Fruit fly (Drosophila melanogaster) whole organism, embryonic: ENCODE measurements around the gene CG15767.
A peak's percentile ranks its signal among the peaks of the same experiment; 100 is the strongest.

ENCODE experiments used
- CG14667 ChIP-seq: fragments of 200-800 bp; sonication (Bioruptor generic); IDR thresholded peaks from 2 replicates; pipeline ENCODE4 v1.3.6; 2022; ENCODE audit warnings: missing biosample characterization, missing genetic modification characterization
- CG1832 ChIP-seq: fragments of 200-800 bp; sonication (Bioruptor generic); optimal IDR thresholded peaks from 2 replicates; lab custom pipeline; 2017; ENCODE audit warnings: missing biosample characterization, mild to moderate bottlenecking, missing genetic modification characterization, inconsistent platforms
- CG2129 ChIP-seq: fragments of 200-800 bp; sonication (Bioruptor generic); IDR thresholded peaks from 2 replicates; pipeline ENCODE4 v1.3.6; 2022; ENCODE audit warnings: missing biosample characterization, missing genetic modification characterization; ENCODE audit not compliant: partially characterized antibody
- CG2875 ChIP-seq: fragments of 200-800 bp; sonication (Bioruptor generic); optimal IDR thresholded peaks from 2 replicates; lab custom pipeline; 2017; ENCODE audit warnings: missing biosample characterization, mild to moderate bottlenecking, missing genetic modification characterization, missing genetic modification reagents
- CG30403 ChIP-seq: fragments of 200-800 bp; sonication (Bioruptor generic); optimal IDR thresholded peaks from 3 replicates; lab custom pipeline; 2016; ENCODE audit warnings: missing biosample characterization, missing genetic modification characterization
- CG31365 ChIP-seq: fragments of 200-800 bp; sonication (Bioruptor generic); optimal IDR thresholded peaks from 2 replicates; lab custom pipeline; 2018; ENCODE audit warnings: missing biosample characterization, mild to moderate bottlenecking, missing genetic modification characterization
- CG3281 ChIP-seq: fragments of 200-800 bp; sonication (Bioruptor generic); optimal IDR thresholded peaks from 3 replicates; lab custom pipeline; 2017; ENCODE audit warnings: missing biosample characterization, mild to moderate bottlenecking, missing genetic modification characterization
- CG3838 ChIP-seq: fragments of 200-800 bp; sonication (Bioruptor generic); optimal IDR thresholded peaks from 3 replicates; lab custom pipeline; 2016; ENCODE audit warnings: missing biosample characterization, missing genetic modification characterization
- CG6175 ChIP-seq: fragments of 200-800 bp; sonication (Bioruptor generic); IDR thresholded peaks from 3 replicates; pipeline ENCODE4 v1.3.6; 2022; ENCODE audit warnings: missing biosample characterization, missing genetic modification characterization
- CG7271 ChIP-seq: fragments of 200-800 bp; sonication (Bioruptor generic); optimal IDR thresholded peaks from 2 replicates; lab custom pipeline; 2018; ENCODE audit warnings: missing biosample characterization, mild to moderate bottlenecking, missing genetic modification characterization, moderate library complexity
- CG7839 ChIP-seq: fragments of 200-800 bp; sonication (Bioruptor generic); optimal IDR thresholded peaks from 3 replicates; lab custom pipeline; 2018; ENCODE audit warnings: missing biosample characterization, mild to moderate bottlenecking, missing genetic modification characterization, moderate library complexity
- CG8765 ChIP-seq: fragments of 200-800 bp; sonication (Bioruptor generic); IDR thresholded peaks from 2 replicates; pipeline ENCODE4 v1.3.6; 2022; ENCODE audit warnings: missing biosample characterization, missing genetic modification characterization
- CG8924 ChIP-seq: fragments of 200-800 bp; optimal IDR thresholded peaks from 3 replicates; lab custom pipeline; 2019; ENCODE audit warnings: missing biosample characterization, mild to moderate bottlenecking, missing genetic modification characterization, moderate library complexity
- CG9609 ChIP-seq: fragments of 200-800 bp; sonication (Bioruptor generic); optimal IDR thresholded peaks from 3 replicates; lab custom pipeline; 2016; ENCODE audit warnings: missing biosample characterization, missing genetic modification characterization
- HLH3B ChIP-seq: fragments of 200-800 bp; sonication (Bioruptor generic); IDR thresholded peaks from 2 replicates; pipeline ENCODE4 v1.3.6; 2022; ENCODE audit warnings: missing biosample characterization, missing genetic modification characterization
- Lhr ChIP-seq: fragments of 200-800 bp; sonication (Bioruptor generic); optimal IDR thresholded peaks from 3 replicates; lab custom pipeline; 2017; ENCODE audit warnings: mild to moderate bottlenecking, missing biosample characterization, missing genetic modification reagents, missing genetic modification characterization
- Mad ChIP-seq: fragments of 200-800 bp; sonication (Bioruptor generic); optimal IDR thresholded peaks from 2 replicates; lab custom pipeline; 2016; ENCODE audit warnings: missing biosample characterization, missing genetic modification characterization
- Nf-YB ChIP-seq: fragments of 200-800 bp; sonication (Bioruptor generic); optimal IDR thresholded peaks from 3 replicates; lab custom pipeline; 2019; ENCODE audit warnings: missing biosample characterization, mild to moderate bottlenecking, missing genetic modification characterization, moderate library complexity
- Ravus ChIP-seq: fragments of 200-800 bp; sonication (Bioruptor generic); IDR thresholded peaks from 2 replicates; pipeline ENCODE4 v1.3.6; 2022; ENCODE audit warnings: missing biosample characterization, missing genetic modification characterization
- Rfx ChIP-seq: fragments of 200-800 bp; sonication (Bioruptor generic); IDR thresholded peaks from 2 replicates; pipeline ENCODE4 v1.3.6; 2022; ENCODE audit warnings: missing biosample characterization, missing genetic modification characterization
- Ssrp ChIP-seq: fragments of 200-800 bp; sonication (Bioruptor generic); optimal IDR thresholded peaks from 2 replicates; lab custom pipeline; 2018; ENCODE audit warnings: missing biosample characterization, mild to moderate bottlenecking, missing genetic modification characterization, moderate library complexity
- Xbp1 ChIP-seq: fragments of 200-800 bp; sonication (Bioruptor generic); optimal IDR thresholded peaks from 3 replicates; lab custom pipeline; 2016; ENCODE audit warnings: missing biosample characterization, mild to moderate bottlenecking, missing genetic modification characterization
- ac ChIP-seq: fragments of 200-800 bp; sonication (Bioruptor generic); optimal IDR thresholded peaks from 3 replicates; lab custom pipeline; 2017; ENCODE audit warnings: missing biosample characterization, mild to moderate bottlenecking, missing genetic modification characterization
- bbx ChIP-seq: fragments of 200-800 bp; sonication (Bioruptor generic); IDR thresholded peaks from 2 replicates; pipeline ENCODE4 v1.3.6; 2022; ENCODE audit warnings: missing biosample characterization, missing genetic modification characterization; ENCODE audit not compliant: partially characterized antibody
- bcd ChIP-seq: fragments of 200-800 bp; sonication (Bioruptor generic); optimal IDR thresholded peaks from 2 replicates; lab custom pipeline; 2017; ENCODE audit warnings: missing biosample characterization, mild to moderate bottlenecking, missing genetic modification characterization
- gce ChIP-seq: fragments of 200-800 bp; sonication (Bioruptor generic); IDR thresholded peaks from 3 replicates; pipeline ENCODE4 v1.3.6; 2022; ENCODE audit warnings: missing biosample characterization, missing genetic modification characterization
- grau ChIP-seq: fragments of 200-800 bp; optimal IDR thresholded peaks from 3 replicates; lab custom pipeline; 2019; ENCODE audit warnings: missing biosample characterization, mild to moderate bottlenecking, missing genetic modification characterization, moderate library complexity
- gro ChIP-seq: fragments of 200-800 bp; sonication (Bioruptor generic); optimal IDR thresholded peaks from 2 replicates; lab custom pipeline; 2016; ENCODE audit warnings: missing biosample characterization, missing genetic modification characterization
- hb ChIP-seq: fragments of 200-800 bp; sonication (Bioruptor generic); IDR thresholded peaks from 3 replicates; pipeline ENCODE4 v1.3.6; 2022; ENCODE audit warnings: missing biosample characterization, missing genetic modification characterization; ENCODE audit not compliant: partially characterized antibody
- lbe ChIP-seq: fragments of 200-800 bp; sonication (Bioruptor generic); optimal IDR thresholded peaks from 2 replicates; lab custom pipeline; 2016; ENCODE audit warnings: missing biosample characterization, mild to moderate bottlenecking, missing genetic modification characterization
- mld ChIP-seq: fragments of 200-800 bp; sonication (Bioruptor generic); IDR thresholded peaks from 3 replicates; pipeline ENCODE4 v1.3.6; 2022; ENCODE audit warnings: missing biosample characterization, missing genetic modification characterization; ENCODE audit not compliant: partially characterized antibody
- otp ChIP-seq: fragments of 200-800 bp; sonication (Bioruptor generic); IDR thresholded peaks from 3 replicates; pipeline ENCODE4, ENCODE4 v1.3.6; 2022; ENCODE audit warnings: missing biosample characterization, missing genetic modification characterization
- p53 ChIP-seq: fragments of 200-800 bp; sonication (Bioruptor generic); optimal IDR thresholded peaks from 2 replicates; lab custom pipeline; 2016; ENCODE audit warnings: missing biosample characterization, missing genetic modification characterization
- pho ChIP-seq: fragments of 200-800 bp; sonication (Bioruptor generic); optimal IDR thresholded peaks from 2 replicates; lab custom pipeline; 2016; ENCODE audit warnings: missing biosample characterization, missing genetic modification characterization
- pnt ChIP-seq: fragments of 200-800 bp; sonication (Bioruptor generic); optimal IDR thresholded peaks from 3 replicates; lab custom pipeline; 2016; ENCODE audit warnings: missing biosample characterization, missing genetic modification characterization
- pros ChIP-seq: fragments of 200-800 bp; sonication (Bioruptor generic); optimal IDR thresholded peaks from 3 replicates; lab custom pipeline; 2019; ENCODE audit warnings: missing biosample characterization, mild to moderate bottlenecking, missing genetic modification characterization, moderate library complexity
- run ChIP-seq: fragments of 200-800 bp; sonication (Bioruptor generic); optimal IDR thresholded peaks from 3 replicates; lab custom pipeline; 2018; ENCODE audit warnings: missing biosample characterization, mild to moderate bottlenecking, missing genetic modification characterization
- sima ChIP-seq: fragments of 200-800 bp; sonication (Bioruptor generic); optimal IDR thresholded peaks from 2 replicates; lab custom pipeline; 2016; ENCODE audit warnings: missing biosample characterization, missing genetic modification characterization
- slp2 ChIP-seq: fragments of 200-800 bp; sonication (Bioruptor generic); optimal IDR thresholded peaks from 2 replicates; lab custom pipeline; 2016; ENCODE audit warnings: missing biosample characterization, missing genetic modification characterization
- sna ChIP-seq: fragments of 200-800 bp; sonication (Bioruptor generic); IDR thresholded peaks from 2 replicates; pipeline ENCODE4 v1.3.6; 2022; ENCODE audit warnings: missing biosample characterization, missing genetic modification characterization; ENCODE audit not compliant: partially characterized antibody
- so ChIP-seq: fragments of 200-800 bp; sonication (Bioruptor generic); IDR thresholded peaks from 3 replicates; pipeline ENCODE4 v1.3.6; 2022; ENCODE audit warnings: missing biosample characterization, missing genetic modification characterization
- ttk ChIP-seq: fragments of 200-800 bp; sonication (Bioruptor generic); IDR thresholded peaks from 2 replicates; pipeline ENCODE4 v2.1.2; 2022; ENCODE audit warnings: missing biosample characterization, missing genetic modification characterization
- tup ChIP-seq: fragments of 200-800 bp; sonication (Bioruptor generic); optimal IDR thresholded peaks from 2 replicates; lab custom pipeline; 2016; ENCODE audit warnings: missing biosample characterization, mild to moderate bottlenecking, missing genetic modification characterization, moderate library complexity
- twi ChIP-seq: fragments of 200-800 bp; optimal IDR thresholded peaks from 2 replicates; lab custom pipeline; 2019; ENCODE audit warnings: missing biosample characterization, mild to moderate bottlenecking, missing genetic modification characterization, moderate library complexity
- unc-4 ChIP-seq: fragments of 200-800 bp; sonication (Bioruptor generic); IDR thresholded peaks from 2 replicates; pipeline ENCODE4 v1.3.6; 2022; ENCODE audit warnings: missing biosample characterization, missing genetic modification characterization; ENCODE audit not compliant: partially characterized antibody
- vfl ChIP-seq: fragments of 200-800 bp; sonication (Bioruptor generic); optimal IDR thresholded peaks from 2 replicates; lab custom pipeline; 2016; ENCODE audit warnings: missing biosample characterization, missing genetic modification characterization
- wor ChIP-seq: fragments of 200-800 bp; sonication (Bioruptor generic); IDR thresholded peaks from 2 replicates; pipeline ENCODE4 v1.3.6; 2022; ENCODE audit warnings: missing biosample characterization, missing genetic modification characterization
- zfh2 ChIP-seq: fragments of 200-800 bp; sonication (Bioruptor generic); optimal IDR thresholded peaks from 2 replicates; lab custom pipeline; 2016; ENCODE audit warnings: missing biosample characterization, missing genetic modification characterization

The CG15767 gene

DNA sequence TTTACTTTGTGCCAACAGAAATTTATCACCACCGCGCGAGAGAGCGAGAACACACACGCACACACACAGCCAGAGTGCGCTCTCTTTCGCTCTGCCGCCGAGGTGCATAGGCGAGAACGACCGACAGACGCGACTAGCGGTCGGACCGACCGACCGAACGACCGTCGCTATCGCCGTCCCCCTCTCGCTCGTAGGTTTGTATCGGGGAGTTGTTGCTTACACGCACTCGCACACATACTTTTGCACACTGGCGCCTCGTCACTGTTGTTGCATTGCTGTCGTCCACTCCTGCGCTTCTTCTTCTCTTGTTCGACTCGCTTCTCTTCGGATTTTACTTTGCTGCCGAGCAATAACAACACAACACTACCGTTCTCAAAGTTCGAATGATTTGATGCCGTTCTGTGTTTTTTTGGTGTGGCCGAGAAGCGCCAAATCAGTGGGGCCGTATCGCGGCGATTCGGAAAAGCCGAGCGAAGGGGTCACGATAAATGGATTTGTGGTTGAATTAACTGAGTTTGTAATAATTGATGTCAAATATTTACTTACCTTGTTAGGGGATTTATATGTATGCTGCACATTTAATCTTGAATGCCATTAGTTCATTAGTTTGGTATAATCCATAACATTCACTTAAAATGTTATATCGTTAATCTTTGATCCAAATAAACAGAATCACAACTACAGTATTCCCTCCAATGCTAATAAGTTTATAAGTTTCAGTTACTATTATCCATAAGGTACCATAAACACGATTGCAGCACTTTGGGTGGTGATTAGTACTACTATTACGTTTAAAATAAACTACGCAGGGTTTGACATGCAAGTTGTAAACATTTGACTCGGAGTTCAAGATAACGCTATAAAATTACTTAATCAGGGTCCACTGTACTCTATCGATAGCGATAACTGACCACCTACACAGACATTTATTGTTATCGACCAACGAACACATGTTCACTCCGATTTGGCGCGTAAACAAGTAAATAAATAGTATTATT, 42.1 kb upstream of the CG15767 start, which contains the start of the genes IntS6 and Rtel1 (continued):
- TF ChIP-seq unc-4: no peak
- peak; percentile 79 for TF ChIP-seq CG3838
- TF ChIP-seq tup (GFP tag; lab: Kevin White, UChicago): peak; percentile 72
- peak; percentile 95 for TF ChIP-seq zfh2 (GFP tag; lab: Kevin White, UChicago)
- TF ChIP-seq CG3281 (GFP tag; lab: Kevin White, UChicago): peak; percentile 91
- peak; percentile 91 for TF ChIP-seq CG9609 (GFP tag; lab: Kevin White, UChicago)
- TF ChIP-seq ttk (GFP tag; lab: Robert Waterston, UW): peak; percentile 87
- TF ChIP-seq CG2129 (GFP tag; lab: Robert Waterston, UW): no peak
- TF ChIP-seq CG30403: peak; percentile 94
- peak; percentile 89; the same call in 2 of the 3 replicates for TF ChIP-seq so
- peak; percentile 69 for TF ChIP-seq Ravus (GFP tag; lab: Robert Waterston, UW)
- peak; percentile 94 for TF ChIP-seq CG7839 (tag; lab: Kevin White, UChicago)
- TF ChIP-seq Ssrp (tag; lab: Kevin White, UChicago): peak; percentile 86
- TF ChIP-seq mld (GFP tag; lab: Robert Waterston, UW): no peak
- TF ChIP-seq otp (GFP tag; lab: Robert Waterston, UW): peak; percentile 69; the same call in 2 of the 3 replicates
- TF ChIP-seq pros (GFP tag; lab: Kevin White, UChicago): peak; percentile 29
- peak; percentile 66 for TF ChIP-seq Nf-YB (GFP tag; lab: Kevin White, UChicago)
- TF ChIP-seq CG1832 (GFP tag; lab: Kevin White, UChicago): peak; percentile 96
- peak; percentile 92 for TF ChIP-seq pnt (GFP tag; lab: Kevin White, UChicago)
- TF ChIP-seq HLH3B (GFP tag; lab: Robert Waterston, UW): peak; percentile 81
- TF ChIP-seq Mad (GFP tag; lab: Kevin White, UChicago): peak; percentile 80
- TF ChIP-seq Rfx: peak; percentile 94
- TF ChIP-seq p53: peak; percentile 70
- TF ChIP-seq slp2 (GFP tag; lab: Kevin White, UChicago): peak; percentile 82
- peak; percentile 64 for TF ChIP-seq Lhr (GFP tag; lab: Kevin White, UChicago)
- peak; percentile 89 for TF ChIP-seq pho (GFP tag; lab: Kevin White, UChicago)
- TF ChIP-seq ac (GFP tag; lab: Kevin White, UChicago): peak; percentile 18
- peak; percentile 42; the same call in 1 of the 2 replicates for TF ChIP-seq bbx (GFP tag; lab: Robert Waterston, UW)
- peak; percentile 65; the same call in 2 of the 3 replicates for TF ChIP-seq CG6175 (GFP tag; lab: Robert Waterston, UW)
- peak; percentile 91 for TF ChIP-seq gro
- TF ChIP-seq wor (GFP tag; lab: Robert Waterston, UW): peak; percentile 85
- peak; percentile 73 for TF ChIP-seq lbe
- peak; percentile 65 for TF ChIP-seq sima (GFP tag; lab: Kevin White, UChicago)
- TF ChIP-seq grau (tag; lab: Kevin White, UChicago): peak; percentile 100
- peak; percentile 76; the same call in 1 of the 3 replicates for TF ChIP-seq gce
- peak; percentile 83 for TF ChIP-seq twi (tag; lab: Kevin White, UChicago)
- TF ChIP-seq vfl: peak; percentile 80
- TF ChIP-seq Xbp1 (GFP tag; lab: Kevin White, UChicago): peak; percentile 91
- TF ChIP-seq bcd (GFP tag; lab: Kevin White, UChicago): peak; percentile 91
- TF ChIP-seq CG7271 (tag; lab: Kevin White, UChicago): peak; percentile 52
- TF ChIP-seq run (tag; lab: Kevin White, UChicago): peak; percentile 69
- TF ChIP-seq CG2875 (GFP tag; lab: Kevin White, UChicago): peak; percentile 67
- TF ChIP-seq CG31365: peak; percentile 71
- peak; percentile 82 for TF ChIP-seq CG14667 (GFP tag; lab: Robert Waterston, UW)
- TF ChIP-seq CG8765: peak; percentile 83
- no peak for TF ChIP-seq hb (GFP tag; lab: Robert Waterston, UW)
- no peak for TF ChIP-seq sna (GFP tag; lab: Robert Waterston, UW)
- TF ChIP-seq CG8924 (tag; lab: Kevin White, UChicago): peak; percentile 91
